Worm (Caenorhabditis elegans) whole organism, late embryonic: ENCODE measurements around the gene dnc-4.

ENCODE experiments used
- K09A11.1 ChIP-seq: sonication (generic microtip); optimal IDR thresholded peaks from 2 replicates; lab custom pipeline; 2017; ENCODE audit warnings: antibody characterized with exemption, mild to moderate bottlenecking, missing genetic modification characterization, missing compliant biosample characterization; ENCODE audit not compliant: insufficient read depth
- dve-1 ChIP-seq: sonication (generic microtip); optimal IDR thresholded peaks from 2 replicates; lab custom pipeline; 2017; ENCODE audit warnings: antibody characterized with exemption, mild to moderate bottlenecking, missing genetic modification characterization, missing compliant biosample characterization
- ets-4 ChIP-seq: sonication (generic microtip); optimal IDR thresholded peaks from 2 replicates; lab custom pipeline; 2016; ENCODE audit warnings: missing genetic modification characterization, missing compliant biosample characterization
- fkh-10 ChIP-seq: fragments of 150-350 bp; optimal IDR thresholded peaks from 2 replicates; lab custom pipeline; 2014; ENCODE audit warnings: missing biosample characterization, missing genetic modification reagents, missing genetic modification characterization
- pqm-1 ChIP-seq: sonication (generic microtip); optimal IDR thresholded peaks from 2 replicates; lab custom pipeline; 2016; ENCODE audit warnings: missing genetic modification characterization, missing compliant biosample characterization
- sdc-2 ChIP-seq: sonication (generic microtip); optimal IDR thresholded peaks from 2 replicates; lab custom pipeline; 2016; ENCODE audit warnings: missing genotype, missing genetic modification characterization, missing compliant biosample characterization
- sox-2 ChIP-seq: fragments of 200-800 bp; sonication (Bioruptor generic); IDR thresholded peaks from 2 replicates; pipeline ENCODE4 v1.3.6; 2022; ENCODE audit warnings: missing genetic modification reagents, missing genetic modification characterization, missing compliant biosample characterization
- sox-4 ChIP-seq: sonication (generic microtip); optimal IDR thresholded peaks from 2 replicates; lab custom pipeline; 2017; ENCODE audit warnings: mild to moderate bottlenecking, missing genetic modification characterization, inconsistent platforms, missing compliant biosample characterization

DNA sequence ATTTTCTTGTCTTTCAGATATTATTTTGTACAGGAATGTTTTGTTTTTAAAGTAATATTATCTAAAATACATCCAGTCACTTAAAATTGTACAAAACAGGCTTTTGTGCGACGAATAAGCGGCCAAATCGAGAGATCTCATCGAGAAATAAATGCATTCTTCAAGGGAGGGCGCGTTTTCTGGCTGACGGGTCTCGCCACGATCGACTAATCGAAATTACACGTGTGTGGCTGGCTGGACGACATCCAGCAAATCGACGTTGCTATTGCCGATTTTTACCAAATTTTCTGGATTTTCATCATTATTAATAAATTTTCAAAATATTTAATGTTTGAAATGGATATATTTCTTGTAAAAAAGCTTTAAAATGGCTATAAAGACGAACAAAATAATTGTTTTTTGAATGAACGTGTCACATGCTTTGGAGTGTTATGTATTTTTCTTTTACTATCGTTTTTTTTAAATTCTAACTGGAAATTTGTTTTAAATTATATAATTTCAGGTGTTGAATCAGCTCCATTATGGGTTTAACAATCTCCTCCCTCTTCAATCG is 37.5 kb downstream of the dnc-4 start, which contains the start of gene arf-5:
- TF ChIP-seq dve-1 (tag; lab: Kevin White, UChicago) (no peak), sox-2 (GFP tag; lab: Robert Waterston, UW) (no peak), pqm-1 (no peak), K09A11.1 (tag; lab: Kevin White, UChicago) (no peak), ets-4 (tag; lab: Kevin White, UChicago) (no peak), sox-4 (tag; lab: Kevin White, UChicago) (no peak), fkh-10 (GFP tag; lab: Kevin White, UChicago) (no peak), sdc-2 (tag; lab: Kevin White, UChicago) (no peak)
